Fruit fly (Drosophila melanogaster) whole organism, embryonic: ENCODE data around the gene Tpst.

Experiments used
- B-H2 ChIP-seq: fragments of 200-800 bp; sonication (Bioruptor generic); optimal IDR thresholded peaks from 2 replicates; lab custom pipeline; 2018; ENCODE audit warnings: missing biosample characterization, mild to moderate bottlenecking, missing genetic modification characterization
- CG10543 ChIP-seq: fragments of 200-800 bp; sonication (Bioruptor generic); optimal IDR thresholded peaks from 3 replicates; lab custom pipeline; 2017; ENCODE audit warnings: missing biosample characterization, mild to moderate bottlenecking, missing genetic modification characterization, moderate library complexity
- CG11695 ChIP-seq: fragments of 200-800 bp; sonication (Bioruptor generic); IDR thresholded peaks from 3 replicates; pipeline ENCODE4 v1.3.6; 2022; ENCODE audit warnings: missing biosample characterization, missing genetic modification characterization
- CG13287 ChIP-seq: fragments of 200-800 bp; sonication (Bioruptor generic); IDR thresholded peaks from 2 replicates; pipeline ENCODE4 v1.3.6; 2022; ENCODE audit warnings: missing biosample characterization, missing genetic modification characterization; ENCODE audit not compliant: partially characterized antibody
- CG13894 ChIP-seq: fragments of 200-800 bp; sonication (Bioruptor generic); optimal IDR thresholded peaks from 3 replicates; lab custom pipeline; 2018; ENCODE audit warnings: missing biosample characterization, mild to moderate bottlenecking, missing genetic modification characterization, moderate library complexity
- CG15073 ChIP-seq: fragments of 200-800 bp; sonication (Bioruptor generic); optimal IDR thresholded peaks from 2 replicates; lab custom pipeline; 2016; ENCODE audit warnings: missing biosample characterization, missing genetic modification characterization
- CG16813 ChIP-seq: fragments of 200-800 bp; sonication (Bioruptor generic); IDR thresholded peaks from 3 replicates; pipeline ENCODE4 v1.3.6; 2022; ENCODE audit warnings: missing biosample characterization, missing genetic modification characterization; ENCODE audit not compliant: partially characterized antibody
- CG18011 ChIP-seq: fragments of 200-800 bp; sonication (Bioruptor generic); optimal IDR thresholded peaks from 2 replicates; lab custom pipeline; 2017; ENCODE audit warnings: missing biosample characterization, missing genetic modification characterization, mild to moderate bottlenecking, moderate library complexity, missing genotype
- CG2875 ChIP-seq: fragments of 200-800 bp; sonication (Bioruptor generic); optimal IDR thresholded peaks from 2 replicates; lab custom pipeline; 2017; ENCODE audit warnings: missing biosample characterization, mild to moderate bottlenecking, missing genetic modification characterization, missing genetic modification reagents
- CG33213 ChIP-seq: fragments of 200-800 bp; sonication (Bioruptor generic); optimal IDR thresholded peaks from 3 replicates; lab custom pipeline; 2016; ENCODE audit warnings: missing biosample characterization, missing genetic modification characterization
- CG4328 ChIP-seq: fragments of 200-800 bp; sonication (Bioruptor generic); optimal IDR thresholded peaks from 3 replicates; lab custom pipeline; 2017; ENCODE audit warnings: missing biosample characterization, missing genetic modification reagents, missing genetic modification characterization
- CG4424 ChIP-seq: fragments of 200-800 bp; sonication (Bioruptor generic); optimal IDR thresholded peaks from 3 replicates; lab custom pipeline; 2016; ENCODE audit warnings: missing biosample characterization, missing genetic modification characterization
- CG6791 ChIP-seq: fragments of 200-800 bp; sonication (Bioruptor generic); IDR thresholded peaks from 3 replicates; pipeline ENCODE4 v1.3.6; 2022; ENCODE audit warnings: missing biosample characterization, missing genetic modification characterization; ENCODE audit not compliant: partially characterized antibody
- CG7987 ChIP-seq: fragments of 200-800 bp; sonication (Bioruptor generic); optimal IDR thresholded peaks from 2 replicates; lab custom pipeline; 2018; ENCODE audit warnings: missing biosample characterization, mild to moderate bottlenecking, missing genetic modification characterization, moderate library complexity
- CG8478 ChIP-seq: fragments of >200 bp; optimal IDR thresholded peaks from 2 replicates; lab custom pipeline; 2018
- CG9932 ChIP-seq: fragments of 200-800 bp; sonication (Bioruptor generic); IDR thresholded peaks from 2 replicates; pipeline ENCODE4 v1.3.6; 2022; ENCODE audit warnings: missing biosample characterization, missing genetic modification characterization
- D19B ChIP-seq: fragments of 200-800 bp; sonication (Bioruptor generic); optimal IDR thresholded peaks from 2 replicates; lab custom pipeline; 2017; ENCODE audit warnings: missing biosample characterization, mild to moderate bottlenecking, missing genetic modification characterization
- Dek ChIP-seq: fragments of 200-800 bp; sonication (Bioruptor generic); optimal IDR thresholded peaks from 3 replicates; lab custom pipeline; 2019; ENCODE audit warnings: missing biosample characterization, mild to moderate bottlenecking, missing genetic modification characterization, moderate library complexity
- Dip2 ChIP-seq: fragments of 200-800 bp; sonication (Bioruptor generic); IDR thresholded peaks from 2 replicates; pipeline ENCODE4 v1.3.6; 2022; ENCODE audit warnings: missing biosample characterization, missing genetic modification characterization
- E2f1 ChIP-seq: fragments of 200-800 bp; sonication (Bioruptor generic); IDR thresholded peaks from 2 replicates; pipeline ENCODE4 v1.3.6; 2022; ENCODE audit warnings: missing biosample characterization, missing genetic modification characterization
- Hr3 ChIP-seq: fragments of 200-800 bp; sonication (Bioruptor generic); optimal IDR thresholded peaks from 3 replicates; lab custom pipeline; 2016; ENCODE audit warnings: missing biosample characterization, missing genetic modification characterization
- Kr ChIP-seq: fragments of 200-800 bp; sonication (Bioruptor generic); optimal IDR thresholded peaks from 2 replicates; lab custom pipeline; 2017; ENCODE audit warnings: missing biosample characterization, mild to moderate bottlenecking, missing genetic modification characterization
- Lhr ChIP-seq: fragments of 200-800 bp; sonication (Bioruptor generic); optimal IDR thresholded peaks from 3 replicates; lab custom pipeline; 2017; ENCODE audit warnings: mild to moderate bottlenecking, missing biosample characterization, missing genetic modification reagents, missing genetic modification characterization
- Meics ChIP-seq: fragments of 200-800 bp; sonication (Bioruptor generic); optimal IDR thresholded peaks from 2 replicates; lab custom pipeline; 2017; ENCODE audit warnings: missing biosample characterization, mild to moderate bottlenecking, missing genetic modification characterization
- Mes4 ChIP-seq: fragments of 200-800 bp; sonication (Bioruptor generic); optimal IDR thresholded peaks from 2 replicates; lab custom pipeline; 2016; ENCODE audit warnings: missing biosample characterization, missing genetic modification characterization
- Nf-YA ChIP-seq: fragments of 200-800 bp; sonication (Bioruptor generic); IDR thresholded peaks from 2 replicates; pipeline ENCODE4 v1.3.6; 2022; ENCODE audit warnings: missing biosample characterization, missing genetic modification characterization
- Oaz ChIP-seq: fragments of 200-800 bp; sonication (Bioruptor generic); IDR thresholded peaks from 2 replicates; pipeline ENCODE4 v1.3.6; 2022; ENCODE audit warnings: missing biosample characterization, missing genetic modification characterization
- Oli ChIP-seq: fragments of 200-800 bp; sonication (Bioruptor generic); optimal IDR thresholded peaks from 2 replicates; lab custom pipeline; 2018; ENCODE audit warnings: missing biosample characterization, mild to moderate bottlenecking, missing genetic modification characterization, moderate library complexity
- Opbp ChIP-seq: fragments of 200-800 bp; sonication (Bioruptor generic); IDR thresholded peaks from 3 replicates; pipeline ENCODE4 v1.3.6; 2022; ENCODE audit warnings: missing biosample characterization, missing genetic modification characterization; ENCODE audit not compliant: partially characterized antibody
- Pdp1 ChIP-seq, 2 experiments: fragments of 200-800 bp; sonication (Bioruptor generic); optimal IDR thresholded peaks; 3 replicates each; lab custom pipeline; 2016; ENCODE audit warnings: missing biosample characterization in 2 of 2, missing genetic modification characterization in 2 of 2, mild to moderate bottlenecking in 1 of 2, moderate library complexity in 1 of 2
- Ravus ChIP-seq: fragments of 200-800 bp; sonication (Bioruptor generic); IDR thresholded peaks from 2 replicates; pipeline ENCODE4 v1.3.6; 2022; ENCODE audit warnings: missing biosample characterization, missing genetic modification characterization
- Sox100B ChIP-seq: fragments of 200-800 bp; sonication (Bioruptor generic); optimal IDR thresholded peaks from 3 replicates; lab custom pipeline; 2018; ENCODE audit warnings: missing biosample characterization, mild to moderate bottlenecking, missing genetic modification characterization
- Sox102F ChIP-seq: fragments of 200-800 bp; sonication (Bioruptor generic); optimal IDR thresholded peaks from 2 replicates; lab custom pipeline; 2018; ENCODE audit warnings: missing biosample characterization, mild to moderate bottlenecking, missing genetic modification characterization, moderate library complexity
- ash1 ChIP-seq: fragments of 200-800 bp; sonication (Bioruptor generic); optimal IDR thresholded peaks from 2 replicates; lab custom pipeline; 2018; ENCODE audit warnings: missing biosample characterization, mild to moderate bottlenecking, missing genetic modification characterization
- danr ChIP-seq: fragments of 200-800 bp; sonication (Bioruptor generic); IDR thresholded peaks from 2 replicates; pipeline ENCODE4 v1.3.6; 2022; ENCODE audit warnings: missing biosample characterization, missing genetic modification characterization
- dmrt99B ChIP-seq: fragments of 200-800 bp; sonication (Bioruptor generic); optimal IDR thresholded peaks from 2 replicates; lab custom pipeline; 2018; ENCODE audit warnings: missing biosample characterization, mild to moderate bottlenecking, missing genetic modification characterization, moderate library complexity
- ems ChIP-seq: fragments of 200-800 bp; sonication (Bioruptor generic); optimal IDR thresholded peaks from 3 replicates; lab custom pipeline; 2016; ENCODE audit warnings: missing biosample characterization, missing genetic modification characterization
- fd64A ChIP-seq: fragments of 200-800 bp; sonication (Bioruptor generic); optimal IDR thresholded peaks from 3 replicates; lab custom pipeline; 2018; ENCODE audit warnings: missing biosample characterization, mild to moderate bottlenecking, missing genetic modification characterization
- hbn ChIP-seq: fragments of 200-800 bp; sonication (Bioruptor generic); IDR thresholded peaks from 2 replicates; pipeline ENCODE4 v1.3.6; 2022; ENCODE audit warnings: missing biosample characterization, missing genetic modification characterization; ENCODE audit not compliant: partially characterized antibody
- her ChIP-seq: fragments of 200-800 bp; sonication (Bioruptor generic); optimal IDR thresholded peaks from 2 replicates; lab custom pipeline; 2016; ENCODE audit warnings: missing biosample characterization, missing genetic modification characterization
- lmd ChIP-seq: fragments of 200-800 bp; sonication (Bioruptor generic); IDR thresholded peaks from 2 replicates; pipeline ENCODE4 v1.3.6; 2022; ENCODE audit warnings: missing biosample characterization, missing genetic modification characterization
- nerfin-2 ChIP-seq: fragments of 200-800 bp; sonication (Bioruptor generic); IDR thresholded peaks from 2 replicates; pipeline ENCODE4 v1.3.6; 2022; ENCODE audit warnings: missing biosample characterization, missing genetic modification characterization; ENCODE audit not compliant: partially characterized antibody
- prd ChIP-seq, 3 experiments: fragments of >200 bp in 2 of 3; fragments of 200-800 bp in 1 of 3; sonication (Bioruptor generic) in 1 of 3; optimal IDR thresholded peaks in 2 of 3; IDR thresholded peaks in 1 of 3; 2 replicates in 2 of 3; 3 replicates in 1 of 3; pipeline versions ENCODE4 v1.3.6 to Lab custom; 2017 to 2022; ENCODE audit warnings: missing biosample characterization in 1 of 3, missing genetic modification characterization in 1 of 3
- pum ChIP-seq: fragments of 200-800 bp; sonication (Bioruptor generic); optimal IDR thresholded peaks from 2 replicates; lab custom pipeline; 2016; ENCODE audit warnings: missing biosample characterization, missing genetic modification characterization
- stwl ChIP-seq: fragments of 200-800 bp; sonication (Bioruptor generic); optimal IDR thresholded peaks from 3 replicates; lab custom pipeline; 2018; ENCODE audit warnings: missing biosample characterization, mild to moderate bottlenecking, missing genetic modification characterization, moderate library complexity
- tap ChIP-seq: fragments of 200-800 bp; optimal IDR thresholded peaks from 3 replicates; lab custom pipeline; 2019; ENCODE audit warnings: missing biosample characterization, mild to moderate bottlenecking, missing genetic modification characterization, moderate library complexity
- tin ChIP-seq: fragments of 200-800 bp; sonication (Bioruptor generic); optimal IDR thresholded peaks from 3 replicates; lab custom pipeline; 2016; ENCODE audit warnings: missing biosample characterization, missing genetic modification characterization
- unc-4 ChIP-seq: fragments of 200-800 bp; sonication (Bioruptor generic); IDR thresholded peaks from 2 replicates; pipeline ENCODE4 v1.3.6; 2022; ENCODE audit warnings: missing biosample characterization, missing genetic modification characterization; ENCODE audit not compliant: partially characterized antibody
- vvl ChIP-seq: fragments of 200-800 bp; sonication (Bioruptor generic); IDR thresholded peaks from 2 replicates; pipeline ENCODE4 v1.3.6; 2022; ENCODE audit warnings: missing biosample characterization, missing genetic modification characterization

Gene Tpst

dm6 chrX:13624334-13625079 is 60.9 kb downstream of the Tpst start, which contains the start of the genes CG2691 and NFAT (continued):
- TF ChIP-seq Pdp1 (GFP tag; optimal IDR thresholded peaks at IDR 0.05; lab: Kevin White, UChicago) (peak in 1 of 2 experiments; percentile 56), Hr3 (GFP tag; lab: Kevin White, UChicago) (no peak), tap (tag; lab: Kevin White, UChicago) (no peak), Nf-YA (GFP tag; lab: Robert Waterston, UW) (no peak), CG11695 (GFP tag; lab: Robert Waterston, UW) (no peak), Kr (GFP tag; lab: Kevin White, UChicago) (no peak), stwl (peak; percentile 46), CG6791 (GFP tag; lab: Robert Waterston, UW) (peak; percentile 81), ems (GFP tag; lab: Kevin White, UChicago) (no peak), Dip2 (no peak), CG13287 (GFP tag; lab: Robert Waterston, UW) (peak; percentile 69), unc-4 (GFP tag; lab: Robert Waterston, UW) (peak; percentile 58), CG4424 (GFP tag; lab: Kevin White, UChicago) (peak; percentile 7), nerfin-2 (GFP tag; lab: Robert Waterston, UW) (no peak), CG18011 (GFP tag; lab: Kevin White, UChicago) (no peak), vvl (GFP tag; lab: Robert Waterston, UW) (no peak), CG33213 (GFP tag; lab: Kevin White, UChicago) (peak; percentile 8), Opbp (0 out of 3 replicates have a peak, but pooled peaks have one; percentile 28), hbn (GFP tag; lab: Robert Waterston, UW) (no peak), CG16813 (peak; percentile 64), Ravus (GFP tag; lab: Robert Waterston, UW) (no peak), Oli (tag; lab: Kevin White, UChicago) (no peak), B-H2 (GFP tag; lab: Kevin White, UChicago) (no peak), fd64A (GFP tag; lab: Kevin White, UChicago) (no peak), CG10543 (GFP tag; lab: Kevin White, UChicago) (no peak), CG7987 (GFP tag; lab: Kevin White, UChicago) (no peak), danr (GFP tag; lab: Robert Waterston, UW) (no peak), ash1 (GFP tag; lab: Kevin White, UChicago) (no peak), Oaz (GFP tag; lab: Robert Waterston, UW) (no peak), tin (GFP tag; lab: Kevin White, UChicago) (no peak), E2f1 (GFP tag; lab: Robert Waterston, UW) (no peak), D19B (GFP tag; lab: Kevin White, UChicago) (no peak), lmd (GFP tag; lab: Robert Waterston, UW) (no peak), Dek (tag; lab: Kevin White, UChicago) (no peak), CG2875 (GFP tag; lab: Kevin White, UChicago) (no peak), pum (GFP tag; lab: Kevin White, UChicago) (no peak), her (no peak), Meics (GFP tag; lab: Kevin White, UChicago) (no peak), CG8478 (lab: Kevin White, UChicago) (no peak), CG13894 (tag; lab: Kevin White, UChicago) (no peak), Lhr (GFP tag; lab: Kevin White, UChicago) (peak; percentile 49), CG4328 (GFP tag; lab: Kevin White, UChicago) (no peak), CG15073 (GFP tag; lab: Kevin White, UChicago) (no peak), prd (optimal IDR thresholded peaks at IDR 0.05; lab: Kevin White, UChicago) (no peak), prd (GFP tag; IDR thresholded peaks at IDR 0.05; lab: Robert Waterston, UW) (no peak), CG9932 (no peak; the same call in 1 of the 2 replicates), Sox100B (no peak), Mes4 (no peak), Sox102F (GFP tag; lab: Kevin White, UChicago) (no peak), dmrt99B (peak; percentile 15)
